Fruit fly (Drosophila melanogaster) whole organism, embryonic: Measurements from ENCODE around the gene Uggt.

Source experiments
- Atf6 ChIP-seq: fragments of 200-800 bp; sonication (Bioruptor generic); IDR thresholded peaks from 2 replicates; pipeline ENCODE4 v1.3.6; 2022; ENCODE audit warnings: missing biosample characterization, missing genetic modification characterization
- B-H1 ChIP-seq: fragments of 200-800 bp; sonication (Bioruptor generic); IDR thresholded peaks from 3 replicates; pipeline ENCODE4 v1.3.6; 2022; ENCODE audit warnings: missing biosample characterization, missing genetic modification characterization
- CG12942 ChIP-seq: fragments of 200-800 bp; sonication (Bioruptor generic); optimal IDR thresholded peaks from 3 replicates; lab custom pipeline; 2016; ENCODE audit warnings: missing biosample characterization, missing genetic modification characterization
- CG14667 ChIP-seq: fragments of 200-800 bp; sonication (Bioruptor generic); IDR thresholded peaks from 2 replicates; pipeline ENCODE4 v1.3.6; 2022; ENCODE audit warnings: missing biosample characterization, missing genetic modification characterization
- CG14710 ChIP-seq: fragments of 200-800 bp; sonication (Bioruptor generic); optimal IDR thresholded peaks from 3 replicates; lab custom pipeline; 2019; ENCODE audit warnings: missing biosample characterization, mild to moderate bottlenecking, missing genetic modification characterization, moderate library complexity
- CG14860 ChIP-seq: fragments of 200-800 bp; sonication (Bioruptor generic); IDR thresholded peaks from 3 replicates; pipeline ENCODE4 v1.3.6; 2022; ENCODE audit warnings: missing biosample characterization, missing genetic modification characterization; ENCODE audit not compliant: partially characterized antibody
- CG15073 ChIP-seq: fragments of 200-800 bp; sonication (Bioruptor generic); optimal IDR thresholded peaks from 2 replicates; lab custom pipeline; 2016; ENCODE audit warnings: missing biosample characterization, missing genetic modification characterization
- CG1529 ChIP-seq: fragments of 200-800 bp; sonication (Bioruptor generic); optimal IDR thresholded peaks from 3 replicates; lab custom pipeline; 2018; ENCODE audit warnings: missing biosample characterization, missing genetic modification characterization
- CG16863 ChIP-seq: fragments of 200-800 bp; sonication (Bioruptor generic); optimal IDR thresholded peaks from 3 replicates; lab custom pipeline; 2016; ENCODE audit warnings: missing biosample characterization, missing genetic modification characterization
- CG17186 ChIP-seq: fragments of 200-800 bp; sonication (Bioruptor generic); optimal IDR thresholded peaks from 3 replicates; lab custom pipeline; 2017; ENCODE audit warnings: missing biosample characterization, missing genetic modification reagents, missing genetic modification characterization
- CG18599 ChIP-seq: fragments of 200-800 bp; sonication (Bioruptor generic); optimal IDR thresholded peaks from 3 replicates; lab custom pipeline; 2017; ENCODE audit warnings: missing biosample characterization, missing genetic modification characterization, mild to moderate bottlenecking, moderate library complexity, missing genetic modification reagents
- CG18764 ChIP-seq: fragments of 200-800 bp; sonication (Bioruptor generic); optimal IDR thresholded peaks from 3 replicates; lab custom pipeline; 2016; ENCODE audit warnings: missing biosample characterization, missing genetic modification characterization
- CG2120 ChIP-seq: fragments of 200-800 bp; sonication (Bioruptor generic); optimal IDR thresholded peaks from 3 replicates; lab custom pipeline; 2016; ENCODE audit warnings: missing biosample characterization, missing genetic modification characterization
- CG31224 ChIP-seq: fragments of 200-800 bp; sonication (Bioruptor generic); IDR thresholded peaks from 2 replicates; pipeline ENCODE4 v1.3.6; 2022; ENCODE audit warnings: missing biosample characterization, missing genetic modification characterization
- CG31365 ChIP-seq: fragments of 200-800 bp; sonication (Bioruptor generic); optimal IDR thresholded peaks from 2 replicates; lab custom pipeline; 2018; ENCODE audit warnings: missing biosample characterization, mild to moderate bottlenecking, missing genetic modification characterization
- CG33557 ChIP-seq: fragments of 200-800 bp; sonication (Bioruptor generic); optimal IDR thresholded peaks from 2 replicates; lab custom pipeline; 2019; ENCODE audit warnings: missing biosample characterization, mild to moderate bottlenecking, missing genetic modification characterization, moderate library complexity
- CG4617 ChIP-seq: fragments of 200-800 bp; sonication (Bioruptor generic); optimal IDR thresholded peaks from 3 replicates; lab custom pipeline; 2016; ENCODE audit warnings: missing biosample characterization, missing genetic modification characterization, borderline replicate concordance
- CG4854 ChIP-seq: fragments of 200-800 bp; sonication (Bioruptor generic); optimal IDR thresholded peaks from 2 replicates; lab custom pipeline; 2016; ENCODE audit warnings: missing biosample characterization, missing genetic modification characterization, inconsistent platforms
- CG6175 ChIP-seq: fragments of 200-800 bp; sonication (Bioruptor generic); IDR thresholded peaks from 3 replicates; pipeline ENCODE4 v1.3.6; 2022; ENCODE audit warnings: missing biosample characterization, missing genetic modification characterization
- CG6272 ChIP-seq: fragments of 200-800 bp; sonication (Bioruptor generic); IDR thresholded peaks from 2 replicates; pipeline ENCODE4 v1.3.6; 2022; ENCODE audit warnings: missing biosample characterization, missing genetic modification characterization
- CG8388 ChIP-seq: fragments of 200-800 bp; sonication (Bioruptor generic); optimal IDR thresholded peaks from 2 replicates; lab custom pipeline; 2019; ENCODE audit warnings: missing biosample characterization, mild to moderate bottlenecking, missing genetic modification characterization, moderate library complexity
- Dfd ChIP-seq, 2 experiments: fragments of >200 bp; optimal IDR thresholded peaks; 2 replicates each; lab custom pipeline; 2017; ENCODE audit warnings: missing biosample characterization in 2 of 2, missing genetic modification characterization in 2 of 2
- Doc3 ChIP-seq: fragments of 200-800 bp; sonication (Bioruptor generic); IDR thresholded peaks from 3 replicates; pipeline ENCODE4 v1.3.6; 2022; ENCODE audit warnings: missing biosample characterization, missing genetic modification characterization; ENCODE audit not compliant: partially characterized antibody
- E2f2 ChIP-seq: fragments of 200-800 bp; sonication (Bioruptor generic); IDR thresholded peaks from 2 replicates; pipeline ENCODE4 v1.3.6; 2022; ENCODE audit warnings: missing biosample characterization, missing genetic modification characterization
- Jarid2 ChIP-seq: fragments of 200-800 bp; sonication (Bioruptor generic); optimal IDR thresholded peaks from 3 replicates; lab custom pipeline; 2017; ENCODE audit warnings: mild to moderate bottlenecking, missing biosample characterization, missing genetic modification reagents, missing genetic modification characterization
- Max ChIP-seq: fragments of 200-800 bp; sonication (Bioruptor generic); optimal IDR thresholded peaks from 2 replicates; lab custom pipeline; 2016; ENCODE audit warnings: missing biosample characterization, mild to moderate bottlenecking, missing genetic modification characterization
- Med ChIP-seq: fragments of 200-800 bp; sonication (Bioruptor generic); peaks from one replicate; lab custom pipeline; 2016; ENCODE audit warnings: missing biosample characterization, missing genetic modification characterization, mild to moderate bottlenecking, inconsistent platforms, moderate library complexity
- Poxn ChIP-seq: fragments of 200-800 bp; sonication (Bioruptor generic); IDR thresholded peaks from 2 replicates; pipeline ENCODE4 v1.3.6; 2022; ENCODE audit warnings: missing biosample characterization, missing genetic modification characterization
- Ptx1 ChIP-seq: fragments of 200-800 bp; sonication (Bioruptor generic); IDR thresholded peaks from 2 replicates; pipeline ENCODE4 v1.3.6; 2022; ENCODE audit warnings: missing biosample characterization, missing genetic modification characterization
- Sin3A ChIP-seq: fragments of >200 bp; optimal IDR thresholded peaks from 2 replicates; lab custom pipeline; 2018
- Stat92E ChIP-seq, 3 experiments: fragments of >200 bp in 2 of 3; fragments of 200-800 bp in 1 of 3; sonication (Bioruptor generic) in 1 of 3; optimal IDR thresholded peaks; 2 replicates each; lab custom pipeline; 2017 to 2019; ENCODE audit warnings: missing biosample characterization in 3 of 3, missing genetic modification characterization in 3 of 3, mild to moderate bottlenecking in 1 of 3, moderate library complexity in 1 of 3
- TFAM ChIP-seq: fragments of 200-800 bp; sonication (Bioruptor generic); optimal IDR thresholded peaks from 2 replicates; lab custom pipeline; 2017; ENCODE audit warnings: missing biosample characterization, missing genetic modification characterization, inconsistent platforms
- Xbp1 ChIP-seq: fragments of 200-800 bp; sonication (Bioruptor generic); optimal IDR thresholded peaks from 3 replicates; lab custom pipeline; 2016; ENCODE audit warnings: missing biosample characterization, mild to moderate bottlenecking, missing genetic modification characterization
- cas ChIP-seq: fragments of 200-800 bp; sonication (Bioruptor generic); IDR thresholded peaks from 2 replicates; pipeline ENCODE4 v1.3.6; 2022; ENCODE audit warnings: missing biosample characterization, missing genetic modification characterization
- corto ChIP-seq: fragments of 200-800 bp; sonication (Bioruptor generic); optimal IDR thresholded peaks from 2 replicates; lab custom pipeline; 2016; ENCODE audit warnings: missing biosample characterization, mild to moderate bottlenecking, missing genetic modification characterization, moderate library complexity
- croc ChIP-seq: fragments of 200-800 bp; sonication (Bioruptor generic); conservative IDR thresholded peaks from 3 replicates; pipeline ENCODE4 v1.3.6; 2022; ENCODE audit warnings: missing biosample characterization, missing genetic modification characterization
- da ChIP-seq: fragments of 200-800 bp; sonication (Bioruptor generic); optimal IDR thresholded peaks from 2 replicates; lab custom pipeline; 2016; ENCODE audit warnings: missing biosample characterization, missing genetic modification characterization
- eve ChIP-seq, 2 experiments: fragments of >200 bp; optimal IDR thresholded peaks; 2 replicates each; lab custom pipeline; 2017; ENCODE audit warnings: missing biosample characterization in 2 of 2, missing genetic modification characterization in 2 of 2
- exex ChIP-seq: fragments of 200-800 bp; sonication (Bioruptor generic); optimal IDR thresholded peaks from 4 replicates; lab custom pipeline; 2018; ENCODE audit warnings: missing biosample characterization, mild to moderate bottlenecking, missing genetic modification characterization, moderate library complexity
- gfzf ChIP-seq: fragments of 200-800 bp; sonication (Bioruptor generic); optimal IDR thresholded peaks from 2 replicates; lab custom pipeline; 2016; ENCODE audit warnings: missing biosample characterization, mild to moderate bottlenecking, missing genetic modification characterization, moderate library complexity
- grau ChIP-seq: fragments of 200-800 bp; optimal IDR thresholded peaks from 3 replicates; lab custom pipeline; 2019; ENCODE audit warnings: missing biosample characterization, mild to moderate bottlenecking, missing genetic modification characterization, moderate library complexity
- h ChIP-seq: fragments of >200 bp; optimal IDR thresholded peaks from 2 replicates; lab custom pipeline; 2017
- hbn ChIP-seq: fragments of 200-800 bp; sonication (Bioruptor generic); IDR thresholded peaks from 2 replicates; pipeline ENCODE4 v1.3.6; 2022; ENCODE audit warnings: missing biosample characterization, missing genetic modification characterization; ENCODE audit not compliant: partially characterized antibody
- her ChIP-seq: fragments of 200-800 bp; sonication (Bioruptor generic); optimal IDR thresholded peaks from 2 replicates; lab custom pipeline; 2016; ENCODE audit warnings: missing biosample characterization, missing genetic modification characterization
- knrl ChIP-seq: fragments of 200-800 bp; sonication (Bioruptor generic); IDR thresholded peaks from 3 replicates; pipeline ENCODE4 v1.3.6; 2022; ENCODE audit warnings: missing biosample characterization, missing genetic modification characterization; ENCODE audit not compliant: partially characterized antibody
- lmd ChIP-seq: fragments of 200-800 bp; sonication (Bioruptor generic); IDR thresholded peaks from 2 replicates; pipeline ENCODE4 v1.3.6; 2022; ENCODE audit warnings: missing biosample characterization, missing genetic modification characterization
- pb ChIP-seq: fragments of 200-800 bp; sonication (Bioruptor generic); optimal IDR thresholded peaks from 3 replicates; lab custom pipeline; 2016; ENCODE audit warnings: missing biosample characterization, missing genetic modification characterization
- pros ChIP-seq: fragments of 200-800 bp; sonication (Bioruptor generic); optimal IDR thresholded peaks from 3 replicates; lab custom pipeline; 2019; ENCODE audit warnings: missing biosample characterization, mild to moderate bottlenecking, missing genetic modification characterization, moderate library complexity
- psq ChIP-seq: fragments of 200-800 bp; sonication (Bioruptor generic); optimal IDR thresholded peaks from 2 replicates; lab custom pipeline; 2017; ENCODE audit warnings: missing biosample characterization, missing genetic modification characterization
- shn ChIP-seq: fragments of 200-800 bp; sonication (Bioruptor generic); optimal IDR thresholded peaks from 3 replicates; lab custom pipeline; 2016; ENCODE audit warnings: missing biosample characterization, missing genetic modification characterization
- unpg ChIP-seq: fragments of 200-800 bp; sonication (Bioruptor generic); optimal IDR thresholded peaks from 3 replicates; lab custom pipeline; 2018; ENCODE audit warnings: missing biosample characterization, mild to moderate bottlenecking, missing genetic modification characterization, moderate library complexity

Uggt gene

dm6 chr3L:18898770-18899278, 26.3 kb downstream of the Uggt start, which contains the start of gene RpL26 (continued):
- TF ChIP-seq CG33557 (GFP tag; lab: Kevin White, UChicago) (peak; percentile 79), croc (GFP tag; lab: Robert Waterston, UW) (peak; percentile 60), CG1529 (GFP tag; lab: Kevin White, UChicago) (no peak), CG31224 (peak; percentile 53), CG14860 (peak; percentile 98), Stat92E (GFP tag; optimal IDR thresholded peaks at IDR 0.05; lab: Kevin White, UChicago) (peak in 1 of 3 experiments; percentile 81), CG31365 (tag; lab: Kevin White, UChicago) (peak; percentile 29), CG8388 (GFP tag; lab: Kevin White, UChicago) (peak; percentile 66), CG14710 (tag; lab: Kevin White, UChicago) (peak; percentile 87), pb (GFP tag; lab: Kevin White, UChicago) (peak; percentile 48), CG16863 (GFP tag; lab: Kevin White, UChicago) (peak; percentile 56), Jarid2 (GFP tag; lab: Kevin White, UChicago) (no peak), E2f2 (GFP tag; lab: Robert Waterston, UW) (no peak; the same call in none of the 2 replicates), Atf6 (GFP tag; lab: Robert Waterston, UW) (peak; percentile 71), Med (GFP tag; lab: Kevin White, UChicago) (peak; percentile 95), knrl (peak; percentile 99), hbn (GFP tag; lab: Robert Waterston, UW) (peak; percentile 95), Ptx1 (GFP tag; lab: Robert Waterston, UW) (peak; percentile 80), CG12942 (GFP tag; lab: Kevin White, UChicago) (peak; percentile 71), eve (GFP tag; optimal IDR thresholded peaks at IDR 0.05; lab: Kevin White, UChicago) (no peak), CG15073 (GFP tag; lab: Kevin White, UChicago) (peak; percentile 38), CG18764 (peak; percentile 25), CG14667 (GFP tag; lab: Robert Waterston, UW) (no peak; the same call in 1 of the 2 replicates), Sin3A (lab: Kevin White, UChicago) (peak; percentile 95), exex (peak; percentile 45), psq (GFP tag; lab: Kevin White, UChicago) (peak; percentile 36), CG2120 (GFP tag; lab: Kevin White, UChicago) (peak; percentile 90), B-H1 (GFP tag; lab: Robert Waterston, UW) (peak; percentile 57; the same call in 1 of the 3 replicates), CG17186 (GFP tag; lab: Kevin White, UChicago) (peak; percentile 56), gfzf (GFP tag; lab: Kevin White, UChicago) (peak; percentile 40), her (peak; percentile 41), h (lab: Kevin White, UChicago) (no peak), CG18599 (no peak), Dfd (GFP tag; optimal IDR thresholded peaks at IDR 0.05; lab: Kevin White, UChicago) (no peak), CG6272 (peak; percentile 83), Xbp1 (GFP tag; lab: Kevin White, UChicago) (peak; percentile 84), Poxn (GFP tag; lab: Robert Waterston, UW) (no peak), Doc3 (GFP tag; lab: Robert Waterston, UW) (peak; percentile 97), unpg (GFP tag; lab: Kevin White, UChicago) (peak; percentile 51), Max (GFP tag; lab: Kevin White, UChicago) (peak; percentile 63), CG4854 (GFP tag; lab: Kevin White, UChicago) (peak; percentile 60), CG6175 (no peak), lmd (GFP tag; lab: Robert Waterston, UW) (peak; percentile 73; the same call in 1 of the 2 replicates), cas (no peak), da (GFP tag; lab: Kevin White, UChicago) (peak; percentile 80), grau (tag; lab: Kevin White, UChicago) (peak; percentile 83), shn (GFP tag; lab: Kevin White, UChicago) (peak; percentile 91), pros (GFP tag; lab: Kevin White, UChicago) (no peak), CG4617 (peak; percentile 55), TFAM (GFP tag; lab: Kevin White, UChicago) (no peak), corto (GFP tag; lab: Kevin White, UChicago) (no peak)
